Fruit fly (Drosophila melanogaster) whole organism, embryonic: ENCODE results near the gene CG15528.

ENCODE experiments used
- CG10543 ChIP-seq: fragments of 200-800 bp; sonication (Bioruptor generic); optimal IDR thresholded peaks from 3 replicates; lab custom pipeline; 2017; ENCODE audit warnings: missing biosample characterization, mild to moderate bottlenecking, missing genetic modification characterization, moderate library complexity
- CG12391 ChIP-seq: fragments of 200-800 bp; sonication (Bioruptor generic); optimal IDR thresholded peaks from 3 replicates; lab custom pipeline; 2018; ENCODE audit warnings: missing biosample characterization, mild to moderate bottlenecking, missing genetic modification characterization, moderate library complexity
- CG12942 ChIP-seq: fragments of 200-800 bp; sonication (Bioruptor generic); optimal IDR thresholded peaks from 3 replicates; lab custom pipeline; 2016; ENCODE audit warnings: missing biosample characterization, missing genetic modification characterization
- CG13296 ChIP-seq: fragments of 200-800 bp; sonication (Bioruptor generic); optimal IDR thresholded peaks from 3 replicates; lab custom pipeline; 2018; ENCODE audit warnings: missing biosample characterization, mild to moderate bottlenecking, missing genetic modification characterization
- CG15601 ChIP-seq: fragments of 200-800 bp; sonication (Bioruptor generic); optimal IDR thresholded peaks from 3 replicates; lab custom pipeline; 2019; ENCODE audit warnings: missing biosample characterization, mild to moderate bottlenecking, missing genetic modification characterization, moderate library complexity
- CG15696 ChIP-seq: fragments of 200-800 bp; sonication (Bioruptor generic); optimal IDR thresholded peaks from 2 replicates; lab custom pipeline; 2019; ENCODE audit warnings: missing biosample characterization, mild to moderate bottlenecking, missing genetic modification characterization, moderate library complexity
- CG1647 ChIP-seq: fragments of 200-800 bp; sonication (Bioruptor generic); optimal IDR thresholded peaks from 3 replicates; lab custom pipeline; 2016; ENCODE audit warnings: missing biosample characterization, missing genetic modification characterization
- CG17361 ChIP-seq: fragments of 200-800 bp; sonication (Bioruptor generic); IDR thresholded peaks from 3 replicates; pipeline ENCODE4 v1.3.6; 2022; ENCODE audit warnings: missing biosample characterization, missing genetic modification characterization
- CG17385 ChIP-seq: fragments of 200-800 bp; sonication (Bioruptor generic); optimal IDR thresholded peaks from 3 replicates; lab custom pipeline; 2018; ENCODE audit warnings: missing biosample characterization, mild to moderate bottlenecking, missing genetic modification characterization
- CG17829 ChIP-seq: fragments of 200-800 bp; optimal IDR thresholded peaks from 2 replicates; lab custom pipeline; 2019; ENCODE audit warnings: missing biosample characterization, mild to moderate bottlenecking, missing genetic modification characterization, moderate library complexity
- CG18011 ChIP-seq: fragments of 200-800 bp; sonication (Bioruptor generic); optimal IDR thresholded peaks from 2 replicates; lab custom pipeline; 2017; ENCODE audit warnings: missing biosample characterization, missing genetic modification characterization, mild to moderate bottlenecking, moderate library complexity, missing genotype
- CG18476 ChIP-seq: fragments of 200-800 bp; sonication (Bioruptor generic); optimal IDR thresholded peaks from 2 replicates; lab custom pipeline; 2016; ENCODE audit warnings: missing biosample characterization, mild to moderate bottlenecking, missing genetic modification characterization
- CG31441 ChIP-seq: fragments of 200-800 bp; sonication (Bioruptor generic); IDR thresholded peaks from 2 replicates; pipeline ENCODE4 v1.3.6; 2022; ENCODE audit warnings: missing biosample characterization, missing genetic modification characterization
- CG32532 ChIP-seq: fragments of 200-800 bp; sonication (Bioruptor generic); IDR thresholded peaks from 2 replicates; pipeline ENCODE4 v1.3.6; 2022; ENCODE audit warnings: missing biosample characterization, missing genetic modification characterization
- CG6854 ChIP-seq: fragments of 200-800 bp; sonication (Bioruptor generic); optimal IDR thresholded peaks from 3 replicates; lab custom pipeline; 2017; ENCODE audit warnings: missing biosample characterization, mild to moderate bottlenecking, missing genetic modification characterization
- CG7556 ChIP-seq: fragments of 200-800 bp; sonication (Bioruptor generic); optimal IDR thresholded peaks from 2 replicates; lab custom pipeline; 2017; ENCODE audit warnings: missing biosample characterization, mild to moderate bottlenecking, missing genetic modification characterization
- CG7745 ChIP-seq: fragments of 200-800 bp; sonication (Bioruptor generic); optimal IDR thresholded peaks from 2 replicates; lab custom pipeline; 2018; ENCODE audit warnings: missing biosample characterization, mild to moderate bottlenecking, missing genetic modification characterization, moderate library complexity
- CG9797 ChIP-seq: fragments of 200-800 bp; sonication (Bioruptor generic); optimal IDR thresholded peaks from 3 replicates; lab custom pipeline; 2018; ENCODE audit warnings: missing biosample characterization, mild to moderate bottlenecking, missing genetic modification characterization
- CTCF ChIP-seq: fragments of 200-800 bp; sonication (Bioruptor generic); optimal IDR thresholded peaks from 2 replicates; lab custom pipeline; 2017; ENCODE audit warnings: missing biosample characterization, mild to moderate bottlenecking, missing genetic modification characterization, moderate library complexity
- Dad ChIP-seq: fragments of 200-800 bp; sonication (Bioruptor generic); optimal IDR thresholded peaks from 3 replicates; lab custom pipeline; 2016; ENCODE audit warnings: missing biosample characterization, missing genetic modification characterization
- Doc3 ChIP-seq: fragments of 200-800 bp; sonication (Bioruptor generic); IDR thresholded peaks from 3 replicates; pipeline ENCODE4 v1.3.6; 2022; ENCODE audit warnings: missing biosample characterization, missing genetic modification characterization; ENCODE audit not compliant: partially characterized antibody
- Fer3 ChIP-seq: fragments of 200-800 bp; sonication (Bioruptor generic); optimal IDR thresholded peaks from 2 replicates; lab custom pipeline; 2018; ENCODE audit warnings: missing biosample characterization, mild to moderate bottlenecking, missing genetic modification characterization, moderate library complexity
- Hand ChIP-seq: fragments of 200-800 bp; sonication (Bioruptor generic); optimal IDR thresholded peaks from 2 replicates; lab custom pipeline; 2017; ENCODE audit warnings: mild to moderate bottlenecking, missing biosample characterization, missing genetic modification reagents, missing genetic modification characterization
- HmgD ChIP-seq: fragments of 200-800 bp; sonication (Bioruptor generic); optimal IDR thresholded peaks from 3 replicates; lab custom pipeline; 2016; ENCODE audit warnings: missing biosample characterization, missing genetic modification characterization
- Nf-YC ChIP-seq: fragments of 200-800 bp; optimal IDR thresholded peaks from 3 replicates; lab custom pipeline; 2019; ENCODE audit warnings: missing biosample characterization, mild to moderate bottlenecking, missing genetic modification characterization, moderate library complexity
- Spps ChIP-seq: fragments of 200-800 bp; sonication (Bioruptor generic); optimal IDR thresholded peaks from 2 replicates; lab custom pipeline; 2018; ENCODE audit warnings: missing biosample characterization, mild to moderate bottlenecking, missing genetic modification characterization
- Sry-δ ChIP-seq: fragments of 200-800 bp; sonication (Bioruptor generic); optimal IDR thresholded peaks from 2 replicates; lab custom pipeline; 2016; ENCODE audit warnings: missing biosample characterization, missing genetic modification characterization
- Usf ChIP-seq: fragments of 200-800 bp; sonication (Bioruptor generic); optimal IDR thresholded peaks from 2 replicates; lab custom pipeline; 2017; ENCODE audit warnings: missing genotype, missing biosample characterization, missing genetic modification characterization
- cad ChIP-seq: fragments of >200 bp; optimal IDR thresholded peaks from 2 replicates; lab custom pipeline; 2017; ENCODE audit warnings: missing biosample characterization, missing genetic modification characterization
- cas ChIP-seq: fragments of 200-800 bp; sonication (Bioruptor generic); IDR thresholded peaks from 2 replicates; pipeline ENCODE4 v1.3.6; 2022; ENCODE audit warnings: missing biosample characterization, missing genetic modification characterization
- chn ChIP-seq: fragments of 200-800 bp; sonication (Bioruptor generic); optimal IDR thresholded peaks from 2 replicates; lab custom pipeline; 2016; ENCODE audit warnings: missing biosample characterization, missing genetic modification characterization
- crc ChIP-seq: fragments of 200-800 bp; sonication (Bioruptor generic); optimal IDR thresholded peaks from 2 replicates; lab custom pipeline; 2016; ENCODE audit warnings: missing biosample characterization, missing genetic modification characterization
- emc ChIP-seq: fragments of 200-800 bp; sonication (Bioruptor generic); optimal IDR thresholded peaks from 2 replicates; lab custom pipeline; 2016; ENCODE audit warnings: missing biosample characterization, missing genetic modification characterization
- exex ChIP-seq: fragments of 200-800 bp; sonication (Bioruptor generic); optimal IDR thresholded peaks from 4 replicates; lab custom pipeline; 2018; ENCODE audit warnings: missing biosample characterization, mild to moderate bottlenecking, missing genetic modification characterization, moderate library complexity
- fd96Cb ChIP-seq: fragments of 200-800 bp; sonication (Bioruptor generic); optimal IDR thresholded peaks from 2 replicates; lab custom pipeline; 2018; ENCODE audit warnings: missing biosample characterization, mild to moderate bottlenecking, missing genetic modification characterization, moderate library complexity
- fu2 ChIP-seq: fragments of 200-800 bp; sonication (Bioruptor generic); optimal IDR thresholded peaks from 2 replicates; lab custom pipeline; 2016; ENCODE audit warnings: missing biosample characterization, missing genetic modification characterization
- h ChIP-seq: fragments of >200 bp; optimal IDR thresholded peaks from 2 replicates; lab custom pipeline; 2017
- hth ChIP-seq: fragments of >200 bp; optimal IDR thresholded peaks from 2 replicates; lab custom pipeline; 2017; ENCODE audit warnings: inconsistent platforms
- inv ChIP-seq: fragments of 200-800 bp; sonication (Bioruptor generic); IDR thresholded peaks from 2 replicates; pipeline ENCODE4 v1.3.6; 2022; ENCODE audit warnings: missing biosample characterization, missing genetic modification characterization; ENCODE audit not compliant: partially characterized antibody
- jigr1 ChIP-seq: fragments of 200-800 bp; sonication (Bioruptor generic); IDR thresholded peaks from 3 replicates; pipeline ENCODE4 v1.3.6; 2022; ENCODE audit warnings: missing biosample characterization, missing genetic modification characterization
- jumu ChIP-seq: fragments of 200-800 bp; sonication (Bioruptor generic); optimal IDR thresholded peaks from 3 replicates; lab custom pipeline; 2016; ENCODE audit warnings: missing biosample characterization, missing genetic modification characterization
- otp ChIP-seq: fragments of 200-800 bp; sonication (Bioruptor generic); IDR thresholded peaks from 3 replicates; pipeline ENCODE4, ENCODE4 v1.3.6; 2022; ENCODE audit warnings: missing biosample characterization, missing genetic modification characterization
- pita ChIP-seq: fragments of 200-800 bp; sonication (Bioruptor generic); optimal IDR thresholded peaks from 2 replicates; lab custom pipeline; 2017; ENCODE audit warnings: missing biosample characterization, mild to moderate bottlenecking, missing genetic modification characterization
- pum ChIP-seq: fragments of 200-800 bp; sonication (Bioruptor generic); optimal IDR thresholded peaks from 2 replicates; lab custom pipeline; 2016; ENCODE audit warnings: missing biosample characterization, missing genetic modification characterization
- sim ChIP-seq: fragments of 200-800 bp; sonication (Bioruptor generic); IDR thresholded peaks from 2 replicates; pipeline ENCODE4 v1.3.6; 2022; ENCODE audit warnings: missing biosample characterization, missing genetic modification characterization
- sima ChIP-seq: fragments of 200-800 bp; sonication (Bioruptor generic); optimal IDR thresholded peaks from 2 replicates; lab custom pipeline; 2016; ENCODE audit warnings: missing biosample characterization, missing genetic modification characterization
- sisA ChIP-seq: fragments of 200-800 bp; sonication (Bioruptor generic); IDR thresholded peaks from 2 replicates; pipeline ENCODE4 v1.3.6; 2022; ENCODE audit warnings: missing biosample characterization, missing genetic modification characterization
- tll ChIP-seq, 2 experiments: fragments of 200-800 bp in 1 of 2; fragments of >200 bp in 1 of 2; sonication (Bioruptor generic) in 1 of 2; optimal IDR thresholded peaks; 2 replicates each; lab custom pipeline; 2017 to 2019; ENCODE audit warnings: missing biosample characterization in 2 of 2, missing genetic modification characterization in 2 of 2, mild to moderate bottlenecking in 1 of 2, moderate library complexity in 1 of 2
- toy ChIP-seq: fragments of 200-800 bp; sonication (Bioruptor generic); IDR thresholded peaks from 2 replicates; pipeline ENCODE4 v1.3.6; 2022; ENCODE audit warnings: missing biosample characterization, missing genetic modification characterization
- twi ChIP-seq: fragments of 200-800 bp; optimal IDR thresholded peaks from 2 replicates; lab custom pipeline; 2019; ENCODE audit warnings: missing biosample characterization, mild to moderate bottlenecking, missing genetic modification characterization, moderate library complexity
- tx ChIP-seq: fragments of 200-800 bp; sonication (Bioruptor generic); optimal IDR thresholded peaks from 2 replicates; lab custom pipeline; 2016; ENCODE audit warnings: missing biosample characterization, missing genetic modification characterization
- wor ChIP-seq: fragments of 200-800 bp; sonication (Bioruptor generic); IDR thresholded peaks from 2 replicates; pipeline ENCODE4 v1.3.6; 2022; ENCODE audit warnings: missing biosample characterization, missing genetic modification characterization

CG15528 gene

dm6 chr3R:30056592-30057135 is 4.8 kb upstream of the CG15528 start, which contains the start of the genes CG7950 and Rpp14a (continued):
- TF ChIP-seq CG31441 (peak; percentile 41; the same call in 1 of the 2 replicates), CG15601 (tag; lab: Kevin White, UChicago) (peak; percentile 69), sim (GFP tag; lab: Robert Waterston, UW) (no peak), pum (GFP tag; lab: Kevin White, UChicago) (peak; percentile 73), CG32532 (GFP tag; lab: Robert Waterston, UW) (peak; percentile 86), fd96Cb (tag; lab: Kevin White, UChicago) (peak; percentile 51), tll (GFP tag; optimal IDR thresholded peaks at IDR 0.05; lab: Kevin White, UChicago) (no peak), CG17385 (GFP tag; lab: Kevin White, UChicago) (peak; percentile 70), cad (GFP tag; lab: Kevin White, UChicago) (no peak), CG13296 (GFP tag; lab: Kevin White, UChicago) (peak; percentile 62), Dad (GFP tag; lab: Kevin White, UChicago) (peak; percentile 62), Usf (GFP tag; lab: Kevin White, UChicago) (peak; percentile 27), CTCF (GFP tag; lab: Kevin White, UChicago) (no peak), Hand (GFP tag; lab: Kevin White, UChicago) (no peak), CG17829 (tag; lab: Kevin White, UChicago) (peak; percentile 83), pita (GFP tag; lab: Kevin White, UChicago) (no peak), CG17361 (GFP tag; lab: Robert Waterston, UW) (peak; percentile 37; the same call in 2 of the 3 replicates), CG7556 (GFP tag; lab: Kevin White, UChicago) (peak; percentile 44), jumu (GFP tag; lab: Kevin White, UChicago) (peak; percentile 73), wor (GFP tag; lab: Robert Waterston, UW) (peak; percentile 54; the same call in 1 of the 2 replicates), CG1647 (GFP tag; lab: Kevin White, UChicago) (no peak), fu2 (GFP tag; lab: Kevin White, UChicago) (peak; percentile 73), chn (GFP tag; lab: Kevin White, UChicago) (peak; percentile 85), CG12391 (tag; lab: Kevin White, UChicago) (peak; percentile 90), Nf-YC (peak; percentile 65), inv (GFP tag; lab: Robert Waterston, UW) (no peak), CG9797 (GFP tag; lab: Kevin White, UChicago) (peak; percentile 11), jigr1 (GFP tag; lab: Robert Waterston, UW) (no peak), CG15696 (tag; lab: Kevin White, UChicago) (peak; percentile 74), CG18011 (peak; percentile 65), Doc3 (GFP tag; lab: Robert Waterston, UW) (0 out of 3 replicates have a peak, but pooled peaks have one; percentile 5), CG7745 (tag; lab: Kevin White, UChicago) (no peak), Spps (tag; lab: Kevin White, UChicago) (peak; percentile 33), Fer3 (tag; lab: Kevin White, UChicago) (peak; percentile 84), hth (no peak), HmgD (peak; percentile 40), tx (GFP tag; lab: Kevin White, UChicago) (peak; percentile 71), CG10543 (GFP tag; lab: Kevin White, UChicago) (peak; percentile 58), cas (GFP tag; lab: Robert Waterston, UW) (peak; percentile 33; the same call in 1 of the 2 replicates), exex (tag; lab: Kevin White, UChicago) (peak; percentile 52), otp (GFP tag; lab: Robert Waterston, UW) (peak; percentile 77), CG18476 (peak; percentile 54), CG12942 (GFP tag; lab: Kevin White, UChicago) (peak; percentile 79), emc (GFP tag; lab: Kevin White, UChicago) (no peak), Sry-δ (GFP tag; lab: Kevin White, UChicago) (peak; percentile 57), sisA (GFP tag; lab: Robert Waterston, UW) (peak; percentile 72), toy (GFP tag; lab: Robert Waterston, UW) (no peak), twi (tag; lab: Kevin White, UChicago) (peak; percentile 44), CG6854 (GFP tag; lab: Kevin White, UChicago) (no peak), crc (GFP tag; lab: Kevin White, UChicago) (peak; percentile 38), sima (GFP tag; lab: Kevin White, UChicago) (peak; percentile 69), h (lab: Kevin White, UChicago) (no peak)
